Worm (Caenorhabditis elegans): ENCODE data around the gene C28A5.1.

The C28A5.1 gene

DNA sequence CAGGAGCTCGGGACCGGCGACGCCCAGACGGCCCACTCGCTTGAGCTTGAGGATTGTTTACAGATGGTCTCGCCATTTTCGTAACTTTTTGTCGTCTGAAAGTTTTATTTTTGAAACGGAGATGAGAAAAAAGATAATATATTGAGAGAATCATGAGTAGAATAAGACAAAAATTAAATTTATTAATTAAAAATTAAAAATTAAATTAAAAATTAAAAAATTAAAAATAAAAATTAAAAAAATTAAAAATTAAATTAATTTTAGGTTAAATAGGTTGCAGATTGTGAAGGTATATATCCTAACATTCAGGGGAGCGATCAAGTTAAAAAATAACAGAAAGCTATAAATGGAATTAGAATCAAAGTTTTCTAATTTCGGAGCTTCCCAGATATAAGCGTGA, 54.4 kb downstream of the C28A5.1 start, which contains the start of gene B0284.3:
B0284.3 (minus strand) TSS at position 101 of the 400 bp plus-strand sequence.
- no peak for TF ChIP-seq lsy-2 (tag; optimal IDR thresholded peaks at IDR 0.05)
- TF ChIP-seq lin-32 (GFP tag; optimal IDR thresholded peaks at IDR 0.05), result no peak
- TF ChIP-seq nhr-28 (tag; optimal IDR thresholded peaks at IDR 0.05), result no peak
- TF ChIP-seq sem-2 (GFP tag; optimal IDR thresholded peaks at IDR 0.05), result no peak
- no peak for TF ChIP-seq flh-1 (GFP tag; optimal IDR thresholded peaks at IDR 0.05)
- TF ChIP-seq elt-1 (tag; optimal IDR thresholded peaks at IDR 0.05; ENCODE audit: borderline replicate concordance, insufficient read depth), result no peak
- no peak for TF ChIP-seq bed-3 (GFP tag; optimal IDR thresholded peaks at IDR 0.05)
- TF ChIP-seq snpc-4 (tag; optimal IDR thresholded peaks at IDR 0.05), result no peak
- TF ChIP-seq blmp-1 (tag; optimal IDR thresholded peaks at IDR 0.05), result no peak
- TF ChIP-seq sptf-1 (tag; optimal IDR thresholded peaks at IDR 0.05), result no peak
- no peak for TF ChIP-seq ces-1 (GFP tag; optimal IDR thresholded peaks at IDR 0.05)
- no peak for TF ChIP-seq drap-1 (GFP tag; optimal IDR thresholded peaks at IDR 0.05)
- no peak for TF ChIP-seq nhr-2 (tag; optimal IDR thresholded peaks at IDR 0.05)
- TF ChIP-seq mab-5 (tag; optimal IDR thresholded peaks at IDR 0.05), result no peak
- no peak for TF ChIP-seq unc-120 (tag; optimal IDR thresholded peaks at IDR 0.05; ENCODE audit: poor library complexity, severe bottlenecking)
- no peak for TF ChIP-seq unc-62 (GFP tag; optimal IDR thresholded peaks at IDR 0.05)
- TF ChIP-seq nhr-12 (tag; optimal IDR thresholded peaks at IDR 0.05), result no peak
- TF ChIP-seq mep-1 (tag; optimal IDR thresholded peaks at IDR 0.05), result no peak

All from whole organism, mixed stage, embryonic.